Fruit fly (Drosophila melanogaster): ENCODE results near the gene prg.

The prg gene

dm6 chr2L:8464107-8464582 lies at the start of gene prg (continued):
- TF ChIP-seq fd85E (GFP tag; optimal IDR thresholded peaks at IDR 0.05): no peak
- TF ChIP-seq Blimp-1 (GFP tag; optimal IDR thresholded peaks at IDR 0.05): no peak
- peak; percentile 0 for TF ChIP-seq CG9139 (GFP tag; optimal IDR thresholded peaks at IDR 0.05)
- no peak for TF ChIP-seq Gug (GFP tag; IDR thresholded peaks at IDR 0.05)
- peak; percentile 48 for TF ChIP-seq acj6 (GFP tag; optimal IDR thresholded peaks at IDR 0.05)
- peak; percentile 62 for TF ChIP-seq cyc (GFP tag; optimal IDR thresholded peaks at IDR 0.05)
- peak; percentile 51 for TF ChIP-seq achi (GFP tag; optimal IDR thresholded peaks at IDR 0.05)
- no peak for TF ChIP-seq CG6854 (GFP tag; optimal IDR thresholded peaks at IDR 0.05)

- TF ChIP-seq CG32006 (GFP tag; optimal IDR thresholded peaks at IDR 0.05): no peak
- TF ChIP-seq CG10631 (GFP tag; optimal IDR thresholded peaks at IDR 0.05): peak; percentile 64
- peak; percentile 27 for TF ChIP-seq cyc (GFP tag; optimal IDR thresholded peaks at IDR 0.05)
- TF ChIP-seq CG8319 (GFP tag; optimal IDR thresholded peaks at IDR 0.05): no peak
- peak; percentile 47 for TF ChIP-seq CG31627 (GFP tag; optimal IDR thresholded peaks at IDR 0.05)
- no peak for TF ChIP-seq eg (GFP tag; IDR thresholded peaks at IDR 0.05)
- peak; percentile 30 for TF ChIP-seq Eip75B (GFP tag; optimal IDR thresholded peaks at IDR 0.05)
- peak; percentile 41 for TF ChIP-seq CG6854 (GFP tag; optimal IDR thresholded peaks at IDR 0.05)
- no peak for TF ChIP-seq CG11902 (GFP tag; optimal IDR thresholded peaks at IDR 0.05)
- TF ChIP-seq CG3919 (GFP tag; optimal IDR thresholded peaks at IDR 0.05): peak; percentile 18
- peak; percentile 58 for TF ChIP-seq vri (GFP tag; optimal IDR thresholded peaks at IDR 0.05)
- TF ChIP-seq Ets21C (GFP tag; optimal IDR thresholded peaks at IDR 0.05): peak; percentile 12
- TF ChIP-seq net (GFP tag; optimal IDR thresholded peaks at IDR 0.05): peak; percentile 46
- no peak for TF ChIP-seq salr (GFP tag; optimal IDR thresholded peaks at IDR 0.05)
- TF ChIP-seq CG3032 (tag; optimal IDR thresholded peaks at IDR 0.05): peak; percentile 48
- no peak for TF ChIP-seq spab (GFP tag; optimal IDR thresholded peaks at IDR 0.05)
- TF ChIP-seq Sox14 (GFP tag; optimal IDR thresholded peaks at IDR 0.05): no peak
- TF ChIP-seq fkh (GFP tag; optimal IDR thresholded peaks at IDR 0.05): peak; percentile 78
- no peak for TF ChIP-seq CG1621 (tag; optimal IDR thresholded peaks at IDR 0.05)
- TF ChIP-seq CG9139 (GFP tag; optimal IDR thresholded peaks at IDR 0.05): no peak
- no peak for TF ChIP-seq Hr38 (GFP tag; optimal IDR thresholded peaks at IDR 0.05)
- no peak for TF ChIP-seq pdm3 (GFP tag; optimal IDR thresholded peaks at IDR 0.05)
- TF ChIP-seq Ets96B (tag; optimal IDR thresholded peaks at IDR 0.05): peak; percentile 25
- TF ChIP-seq dac (GFP tag; optimal IDR thresholded peaks at IDR 0.05): no peak
- peak; percentile 71 for TF ChIP-seq esn (GFP tag; optimal IDR thresholded peaks at IDR 0.05)
- peak; percentile 84 for TF ChIP-seq svp (GFP tag)
- no peak for TF ChIP-seq CG10669 (GFP tag; optimal IDR thresholded peaks at IDR 0.05)
- TF ChIP-seq Eip93F (GFP tag; optimal IDR thresholded peaks at IDR 0.05): no peak
- TF ChIP-seq Met (GFP tag; optimal IDR thresholded peaks at IDR 0.05): peak; percentile 38
- TF ChIP-seq fd85E (GFP tag; optimal IDR thresholded peaks at IDR 0.05): no peak
- TF ChIP-seq Hr4 (GFP tag; optimal IDR thresholded peaks at IDR 0.05): peak; percentile 48
- peak; percentile 68; the same call in 1 of the 3 replicates for TF ChIP-seq CG6163 (GFP tag; IDR thresholded peaks at IDR 0.05)
- peak; percentile 22 for TF ChIP-seq lz (GFP tag; optimal IDR thresholded peaks at IDR 0.05)
- TF ChIP-seq ss (GFP tag; optimal IDR thresholded peaks at IDR 0.05): peak; percentile 6 to 45
- peak; percentile 24 for TF ChIP-seq topi (GFP tag; optimal IDR thresholded peaks at IDR 0.05)
- TF ChIP-seq CG7368 (GFP tag; optimal IDR thresholded peaks at IDR 0.05): peak; percentile 25
- TF ChIP-seq Eip78C (GFP tag): peak; percentile 76
- TF ChIP-seq CG6276 (GFP tag; optimal IDR thresholded peaks at IDR 0.05): no peak
- no peak for TF ChIP-seq Sox15 (GFP tag; optimal IDR thresholded peaks at IDR 0.05)
- TF ChIP-seq Smox (GFP tag; optimal IDR thresholded peaks at IDR 0.05): no peak
- TF ChIP-seq Hr39 (GFP tag; optimal IDR thresholded peaks at IDR 0.05): no peak
- TF ChIP-seq Gug (GFP tag; IDR thresholded peaks at IDR 0.05): no peak
- TF ChIP-seq CG8632 (GFP tag; optimal IDR thresholded peaks at IDR 0.05): peak; percentile 34
- no peak for TF ChIP-seq CG4318 (GFP tag; optimal IDR thresholded peaks at IDR 0.05)
Observed at dm6 chr2L:8414887-8415883, 49.1 kb upstream of the prg start, which contains the start of the genes CG13398 and Akap200. CG13398 (minus strand) TSS chr2L:8415256. Akap200 (plus strand) TSS chr2L:8415690.
